Worm (Caenorhabditis elegans) whole organism, L4/young adult: ENCODE results near the gene cee-1.

Experiments used
- dao-5 ChIP-seq: sonication (generic microtip); optimal IDR thresholded peaks from 2 replicates; lab custom pipeline; 2016; ENCODE audit warnings: missing genotype, missing genetic modification characterization, moderate library complexity, missing compliant biosample characterization
- him-1 ChIP-seq: sonication (generic microtip); optimal IDR thresholded peaks from 2 replicates; lab custom pipeline; 2016; ENCODE audit warnings: missing genotype, missing genetic modification reagents, missing genetic modification characterization, missing compliant biosample characterization

ce11 chrIII:4866762-4867161, 45.7 kb upstream of the cee-1 start, which contains the start of gene C35D10.17:
- TF ChIP-seq him-1 (tag; lab: Kevin White, UChicago), result no peak
- no peak for TF ChIP-seq dao-5
